Fruit fly (Drosophila melanogaster) whole organism, embryonic: ENCODE data around the gene CG13659.
A peak's percentile ranks its signal among the peaks of the same experiment; 100 is the strongest.

Experiments used
- Atf3 ChIP-seq: fragments of 200-800 bp; sonication (Bioruptor generic); optimal IDR thresholded peaks from 3 replicates; lab custom pipeline; 2016; ENCODE audit warnings: missing biosample characterization, missing genetic modification characterization
- Bgb ChIP-seq: fragments of 200-800 bp; sonication (Bioruptor generic); IDR thresholded peaks from 2 replicates; pipeline ENCODE4 v1.3.6; 2022; ENCODE audit warnings: missing biosample characterization, missing genetic modification characterization; ENCODE audit not compliant: partially characterized antibody
- BtbVII ChIP-seq: fragments of 200-800 bp; sonication (Bioruptor generic); optimal IDR thresholded peaks from 3 replicates; lab custom pipeline; 2017; ENCODE audit warnings: missing biosample characterization, mild to moderate bottlenecking, missing genetic modification characterization
- CG11093 ChIP-seq: fragments of 200-800 bp; sonication (Bioruptor generic); IDR thresholded peaks from 3 replicates; pipeline ENCODE4 v1.3.6; 2022; ENCODE audit warnings: missing biosample characterization, missing genetic modification characterization
- CG11696 ChIP-seq: fragments of 200-800 bp; sonication (Bioruptor generic); IDR thresholded peaks from 2 replicates; pipeline ENCODE4 v1.3.6; 2022; ENCODE audit warnings: missing biosample characterization, missing genetic modification characterization
- CG12219 ChIP-seq: fragments of 200-800 bp; sonication (Bioruptor generic); optimal IDR thresholded peaks from 3 replicates; lab custom pipeline; 2018; ENCODE audit warnings: missing biosample characterization, mild to moderate bottlenecking, missing genetic modification characterization
- CG12659 ChIP-seq: fragments of 200-800 bp; sonication (Bioruptor generic); optimal IDR thresholded peaks from 3 replicates; lab custom pipeline; 2017; ENCODE audit warnings: mild to moderate bottlenecking, missing biosample characterization, missing genetic modification reagents, missing genetic modification characterization
- CG1647 ChIP-seq: fragments of 200-800 bp; sonication (Bioruptor generic); optimal IDR thresholded peaks from 3 replicates; lab custom pipeline; 2016; ENCODE audit warnings: missing biosample characterization, missing genetic modification characterization
- CG17328 ChIP-seq: fragments of 200-800 bp; sonication (Bioruptor generic); IDR thresholded peaks from 2 replicates; pipeline ENCODE4 v1.3.6; 2022; ENCODE audit warnings: missing biosample characterization, missing genetic modification characterization
- CG2889 ChIP-seq: fragments of 200-800 bp; sonication (Bioruptor generic); IDR thresholded peaks from 3 replicates; pipeline ENCODE4 v1.3.6; 2022; ENCODE audit warnings: missing biosample characterization, missing genetic modification characterization
- CG3163 ChIP-seq: fragments of 200-800 bp; sonication (Bioruptor generic); optimal IDR thresholded peaks from 3 replicates; lab custom pipeline; 2016; ENCODE audit warnings: missing biosample characterization, missing genetic modification characterization
- CG3407 ChIP-seq: fragments of 200-800 bp; sonication (Bioruptor generic); optimal IDR thresholded peaks from 2 replicates; lab custom pipeline; 2018; ENCODE audit warnings: missing biosample characterization, mild to moderate bottlenecking, missing genetic modification characterization
- CG34376 ChIP-seq: fragments of 200-800 bp; sonication (Bioruptor generic); optimal IDR thresholded peaks from 2 replicates; lab custom pipeline; 2018; ENCODE audit warnings: missing biosample characterization, mild to moderate bottlenecking, missing genetic modification characterization
- CG7372 ChIP-seq: fragments of 200-800 bp; sonication (Bioruptor generic); IDR thresholded peaks from 2 replicates; pipeline ENCODE4 v1.3.6; 2022; ENCODE audit warnings: missing biosample characterization, missing genetic modification characterization
- CG9932 ChIP-seq: fragments of 200-800 bp; sonication (Bioruptor generic); IDR thresholded peaks from 2 replicates; pipeline ENCODE4 v1.3.6; 2022; ENCODE audit warnings: missing biosample characterization, missing genetic modification characterization
- CoRest ChIP-seq: fragments of 200-800 bp; sonication (Bioruptor generic); optimal IDR thresholded peaks from 3 replicates; lab custom pipeline; 2018; ENCODE audit warnings: missing biosample characterization, mild to moderate bottlenecking, missing genetic modification characterization, moderate library complexity
- Deaf1 ChIP-seq: fragments of 200-800 bp; optimal IDR thresholded peaks from 3 replicates; lab custom pipeline; 2019; ENCODE audit warnings: missing biosample characterization, mild to moderate bottlenecking, missing genetic modification characterization, moderate library complexity
- Dip2 ChIP-seq: fragments of 200-800 bp; sonication (Bioruptor generic); IDR thresholded peaks from 2 replicates; pipeline ENCODE4 v1.3.6; 2022; ENCODE audit warnings: missing biosample characterization, missing genetic modification characterization
- E2f2 ChIP-seq: fragments of 200-800 bp; sonication (Bioruptor generic); IDR thresholded peaks from 2 replicates; pipeline ENCODE4 v1.3.6; 2022; ENCODE audit warnings: missing biosample characterization, missing genetic modification characterization
- Fer3 ChIP-seq: fragments of 200-800 bp; sonication (Bioruptor generic); optimal IDR thresholded peaks from 2 replicates; lab custom pipeline; 2018; ENCODE audit warnings: missing biosample characterization, mild to moderate bottlenecking, missing genetic modification characterization, moderate library complexity
- HLH4C ChIP-seq: fragments of 200-800 bp; sonication (Bioruptor generic); IDR thresholded peaks from 3 replicates; pipeline ENCODE4 v1.3.6; 2022; ENCODE audit warnings: missing biosample characterization, missing genetic modification characterization; ENCODE audit not compliant: partially characterized antibody
- Hmr ChIP-seq: fragments of 200-800 bp; sonication (Bioruptor generic); optimal IDR thresholded peaks from 3 replicates; lab custom pipeline; 2017; ENCODE audit warnings: mild to moderate bottlenecking, missing biosample characterization, missing genetic modification reagents, missing genetic modification characterization
- Hr78 ChIP-seq, 2 experiments: fragments of 200-800 bp in 1 of 2; fragments of >200 bp in 1 of 2; sonication (Bioruptor generic) in 1 of 2; optimal IDR thresholded peaks; 2 replicates each; lab custom pipeline; 2017 to 2019; ENCODE audit warnings: missing biosample characterization in 2 of 2, missing genetic modification characterization in 2 of 2, mild to moderate bottlenecking in 1 of 2, moderate library complexity in 1 of 2
- Hsf ChIP-seq: fragments of 200-800 bp; sonication (Bioruptor generic); optimal IDR thresholded peaks from 3 replicates; lab custom pipeline; 2016; ENCODE audit warnings: missing biosample characterization, missing genetic modification characterization
- Med ChIP-seq: fragments of 200-800 bp; sonication (Bioruptor generic); peaks from one replicate; lab custom pipeline; 2016; ENCODE audit warnings: missing biosample characterization, missing genetic modification characterization, mild to moderate bottlenecking, inconsistent platforms, moderate library complexity
- Myb ChIP-seq: fragments of 200-800 bp; sonication (Bioruptor generic); optimal IDR thresholded peaks from 2 replicates; lab custom pipeline; 2016; ENCODE audit warnings: missing biosample characterization, missing genetic modification characterization
- NK7.1 ChIP-seq: fragments of 200-800 bp; sonication (Bioruptor generic); optimal IDR thresholded peaks from 3 replicates; lab custom pipeline; 2016; ENCODE audit warnings: missing biosample characterization, missing genetic modification characterization
- Opbp ChIP-seq: fragments of 200-800 bp; sonication (Bioruptor generic); IDR thresholded peaks from 3 replicates; pipeline ENCODE4 v1.3.6; 2022; ENCODE audit warnings: missing biosample characterization, missing genetic modification characterization; ENCODE audit not compliant: partially characterized antibody
- Poxn ChIP-seq: fragments of 200-800 bp; sonication (Bioruptor generic); IDR thresholded peaks from 2 replicates; pipeline ENCODE4 v1.3.6; 2022; ENCODE audit warnings: missing biosample characterization, missing genetic modification characterization
- Ravus ChIP-seq: fragments of 200-800 bp; sonication (Bioruptor generic); IDR thresholded peaks from 2 replicates; pipeline ENCODE4 v1.3.6; 2022; ENCODE audit warnings: missing biosample characterization, missing genetic modification characterization
- Sox102F ChIP-seq: fragments of 200-800 bp; sonication (Bioruptor generic); optimal IDR thresholded peaks from 2 replicates; lab custom pipeline; 2018; ENCODE audit warnings: missing biosample characterization, mild to moderate bottlenecking, missing genetic modification characterization, moderate library complexity
- bab2 ChIP-seq: fragments of 200-800 bp; sonication (Bioruptor generic); optimal IDR thresholded peaks from 2 replicates; lab custom pipeline; 2016; ENCODE audit warnings: missing biosample characterization, missing genetic modification characterization
- crp ChIP-seq, 2 experiments: fragments of 200-800 bp; sonication (Bioruptor generic); optimal IDR thresholded peaks; 2 replicates in 1 of 2; 3 replicates in 1 of 2; lab custom pipeline; 2017; ENCODE audit warnings: missing biosample characterization in 2 of 2, missing genetic modification characterization in 2 of 2, mild to moderate bottlenecking in 1 of 2, moderate library complexity in 1 of 2
- dati ChIP-seq: fragments of 200-800 bp; sonication (Bioruptor generic); IDR thresholded peaks from 2 replicates; pipeline ENCODE4 v1.3.6; 2022; ENCODE audit warnings: missing biosample characterization, missing genetic modification characterization
- dm ChIP-seq: fragments of 200-800 bp; sonication (Bioruptor generic); optimal IDR thresholded peaks from 3 replicates; lab custom pipeline; 2016; ENCODE audit warnings: missing biosample characterization, missing genetic modification characterization
- dpn ChIP-seq, 2 experiments: fragments of 200-800 bp; sonication (Bioruptor generic); optimal IDR thresholded peaks; 3 replicates each; lab custom pipeline; 2016; ENCODE audit warnings: missing biosample characterization in 2 of 2, missing genetic modification characterization in 2 of 2
- dysf ChIP-seq: fragments of 200-800 bp; sonication (Bioruptor generic); IDR thresholded peaks from 3 replicates; pipeline ENCODE4 v1.3.6; 2022; ENCODE audit warnings: missing biosample characterization, missing genetic modification characterization
- exex ChIP-seq: fragments of 200-800 bp; sonication (Bioruptor generic); optimal IDR thresholded peaks from 4 replicates; lab custom pipeline; 2018; ENCODE audit warnings: missing biosample characterization, mild to moderate bottlenecking, missing genetic modification characterization, moderate library complexity
- gcm ChIP-seq: fragments of 200-800 bp; sonication (Bioruptor generic); optimal IDR thresholded peaks from 2 replicates; lab custom pipeline; 2019; ENCODE audit warnings: missing biosample characterization, mild to moderate bottlenecking, missing genetic modification characterization, moderate library complexity
- grau ChIP-seq: fragments of 200-800 bp; optimal IDR thresholded peaks from 3 replicates; lab custom pipeline; 2019; ENCODE audit warnings: missing biosample characterization, mild to moderate bottlenecking, missing genetic modification characterization, moderate library complexity
- grn ChIP-seq: fragments of 200-800 bp; sonication (Bioruptor generic); optimal IDR thresholded peaks from 3 replicates; lab custom pipeline; 2017; ENCODE audit warnings: missing biosample characterization, missing genetic modification characterization
- lab ChIP-seq: fragments of 200-800 bp; sonication (Bioruptor generic); optimal IDR thresholded peaks from 3 replicates; lab custom pipeline; 2017; ENCODE audit warnings: missing biosample characterization, missing genetic modification characterization, mild to moderate bottlenecking, moderate library complexity, missing genetic modification reagents
- mirr ChIP-seq: fragments of 200-800 bp; sonication (Bioruptor generic); optimal IDR thresholded peaks from 3 replicates; lab custom pipeline; 2018; ENCODE audit warnings: missing biosample characterization, mild to moderate bottlenecking, missing genetic modification characterization
- pros ChIP-seq: fragments of 200-800 bp; sonication (Bioruptor generic); optimal IDR thresholded peaks from 3 replicates; lab custom pipeline; 2019; ENCODE audit warnings: missing biosample characterization, mild to moderate bottlenecking, missing genetic modification characterization, moderate library complexity
- sd ChIP-seq: fragments of 200-800 bp; sonication (Bioruptor generic); optimal IDR thresholded peaks from 3 replicates; lab custom pipeline; 2018; ENCODE audit warnings: missing biosample characterization, mild to moderate bottlenecking, missing genetic modification characterization, moderate library complexity
- slou ChIP-seq: fragments of 200-800 bp; sonication (Bioruptor generic); optimal IDR thresholded peaks from 3 replicates; lab custom pipeline; 2016; ENCODE audit warnings: missing biosample characterization, missing genetic modification characterization
- sug ChIP-seq: fragments of 200-800 bp; optimal IDR thresholded peaks from 2 replicates; lab custom pipeline; 2019; ENCODE audit warnings: missing biosample characterization, mild to moderate bottlenecking, missing genetic modification characterization, moderate library complexity
- tio ChIP-seq: fragments of 200-800 bp; sonication (Bioruptor generic); optimal IDR thresholded peaks from 2 replicates; lab custom pipeline; 2017; ENCODE audit warnings: missing biosample characterization, missing genetic modification characterization, inconsistent platforms
- tx ChIP-seq: fragments of 200-800 bp; sonication (Bioruptor generic); optimal IDR thresholded peaks from 2 replicates; lab custom pipeline; 2016; ENCODE audit warnings: missing biosample characterization, missing genetic modification characterization
- zfh2 ChIP-seq: fragments of 200-800 bp; sonication (Bioruptor generic); optimal IDR thresholded peaks from 2 replicates; lab custom pipeline; 2016; ENCODE audit warnings: missing biosample characterization, missing genetic modification characterization

Gene CG13659

DNA sequence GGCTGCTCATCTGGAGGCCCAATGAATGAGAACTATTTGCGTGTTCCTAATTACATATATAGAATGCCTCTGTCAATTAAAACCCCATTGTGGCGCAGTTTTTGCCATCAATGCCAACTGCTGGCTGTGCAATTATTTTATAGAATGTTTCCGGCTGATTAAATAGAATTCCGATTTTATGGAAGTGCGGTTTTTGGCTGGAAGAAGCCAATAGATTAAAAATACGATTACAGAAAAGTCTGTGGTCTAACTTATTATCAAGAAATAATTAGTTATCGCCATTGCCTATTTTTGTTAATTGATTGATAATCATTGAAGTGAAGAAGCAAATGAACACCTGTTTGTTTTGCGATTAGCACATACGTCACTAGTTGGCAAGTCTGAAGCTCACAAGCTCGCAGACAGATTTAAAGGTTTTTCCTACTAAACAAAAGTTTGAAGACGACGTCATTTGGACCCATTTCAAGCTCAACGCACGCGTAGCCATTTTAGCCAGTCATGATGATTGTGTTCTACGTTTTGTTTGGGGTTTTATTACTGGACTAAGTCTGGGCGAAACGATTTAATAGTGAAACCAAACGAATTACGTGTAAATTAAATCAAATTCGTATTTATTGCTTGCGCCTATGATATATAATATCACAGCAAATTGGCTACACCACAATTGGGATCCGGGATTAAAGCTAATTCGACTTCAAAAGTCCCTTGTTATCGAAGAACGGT, 5.3 kb downstream of the CG13659 start:
- TF ChIP-seq Ravus (GFP tag; lab: Robert Waterston, UW) (no peak), Myb (GFP tag; lab: Kevin White, UChicago) (no peak), BtbVII (GFP tag; lab: Kevin White, UChicago) (peak; percentile 58), pros (GFP tag; lab: Kevin White, UChicago) (no peak), grn (GFP tag; lab: Kevin White, UChicago) (peak; percentile 40), Deaf1 (no peak), Hsf (no peak), tio (GFP tag; lab: Kevin White, UChicago) (no peak), Bgb (no peak), CG7372 (GFP tag; lab: Robert Waterston, UW) (no peak), sd (tag; lab: Kevin White, UChicago) (peak; percentile 70), sug (tag; lab: Kevin White, UChicago) (peak; percentile 74), Fer3 (tag; lab: Kevin White, UChicago) (no peak), dpn (GFP tag; optimal IDR thresholded peaks at IDR 0.05; lab: Kevin White, UChicago) (no peak), exex (tag; lab: Kevin White, UChicago) (peak; percentile 99), CG1647 (GFP tag; lab: Kevin White, UChicago) (no peak), CG11696 (GFP tag; lab: Robert Waterston, UW) (no peak), HLH4C (GFP tag; lab: Robert Waterston, UW) (no peak), Hr78 (GFP tag; optimal IDR thresholded peaks at IDR 0.05; lab: Kevin White, UChicago) (no peak), bab2 (GFP tag; lab: Kevin White, UChicago) (no peak), NK7.1 (no peak), CG12659 (GFP tag; lab: Kevin White, UChicago) (no peak), Sox102F (GFP tag; lab: Kevin White, UChicago) (no peak), grau (tag; lab: Kevin White, UChicago) (no peak), CG11093 (no peak), slou (GFP tag; lab: Kevin White, UChicago) (no peak), dati (GFP tag; lab: Robert Waterston, UW) (no peak), Poxn (GFP tag; lab: Robert Waterston, UW) (no peak), Med (GFP tag; lab: Kevin White, UChicago) (peak; percentile 63), lab (GFP tag; lab: Kevin White, UChicago) (peak; percentile 19), CG12219 (GFP tag; lab: Kevin White, UChicago) (no peak), dysf (GFP tag; lab: Robert Waterston, UW) (no peak), dm (GFP tag; lab: Kevin White, UChicago) (no peak), tx (GFP tag; lab: Kevin White, UChicago) (no peak), Opbp (GFP tag; lab: Robert Waterston, UW) (no peak), mirr (GFP tag; lab: Kevin White, UChicago) (peak; percentile 40), CG17328 (no peak), Dip2 (GFP tag; lab: Robert Waterston, UW) (no peak), CG34376 (GFP tag; lab: Kevin White, UChicago) (peak; percentile 48), CG2889 (GFP tag; lab: Robert Waterston, UW) (no peak), E2f2 (GFP tag; lab: Robert Waterston, UW) (no peak), Hmr (GFP tag; lab: Kevin White, UChicago) (no peak), crp (GFP tag; optimal IDR thresholded peaks at IDR 0.05; lab: Kevin White, UChicago) (no peak), CG3407 (GFP tag; lab: Kevin White, UChicago) (no peak), CG9932 (GFP tag; lab: Robert Waterston, UW) (no peak), Atf3 (GFP tag; lab: Kevin White, UChicago) (no peak), CG3163 (GFP tag; lab: Kevin White, UChicago) (no peak), zfh2 (GFP tag; lab: Kevin White, UChicago) (no peak), CoRest (tag; lab: Kevin White, UChicago) (no peak), gcm (GFP tag; lab: Kevin White, UChicago) (no peak)
